Worm (Caenorhabditis elegans) whole organism, late embryonic: ENCODE results near the gene fbxl-5.

Source experiments
- K02D7.2 ChIP-seq: sonication (generic microtip); optimal IDR thresholded peaks from 2 replicates; lab custom pipeline; 2017; ENCODE audit warnings: mild to moderate bottlenecking, missing genetic modification characterization, missing compliant biosample characterization
- K09A11.1 ChIP-seq: sonication (generic microtip); optimal IDR thresholded peaks from 2 replicates; lab custom pipeline; 2017; ENCODE audit warnings: antibody characterized with exemption, mild to moderate bottlenecking, missing genetic modification characterization, missing compliant biosample characterization; ENCODE audit not compliant: insufficient read depth
- Y22D7AL.16 ChIP-seq: sonication (generic microtip); optimal IDR thresholded peaks from 2 replicates; lab custom pipeline; 2016; ENCODE audit warnings: missing genetic modification characterization, missing compliant biosample characterization
- ahr-1 ChIP-seq: sonication (generic microtip); optimal IDR thresholded peaks from 2 replicates; lab custom pipeline; 2016; ENCODE audit warnings: missing genetic modification characterization, missing compliant biosample characterization
- ceh-14 ChIP-seq: sonication (generic microtip); optimal IDR thresholded peaks from 2 replicates; lab custom pipeline; 2016; ENCODE audit warnings: missing genotype, missing genetic modification characterization, missing compliant biosample characterization
- ceh-18 ChIP-seq: sonication (generic microtip); optimal IDR thresholded peaks from 2 replicates; lab custom pipeline; 2016; ENCODE audit warnings: missing genetic modification characterization, missing compliant biosample characterization
- ceh-19 ChIP-seq: fragments of 200-800 bp; sonication (Bioruptor generic); optimal IDR thresholded peaks from 2 replicates; lab custom pipeline; 2018; ENCODE audit warnings: mild to moderate bottlenecking, missing genetic modification characterization, missing compliant biosample characterization
- ceh-34 ChIP-seq: sonication (generic microtip); optimal IDR thresholded peaks from 2 replicates; lab custom pipeline; 2016; ENCODE audit warnings: mild to moderate bottlenecking, missing genetic modification characterization, missing compliant biosample characterization
- ceh-45 ChIP-seq: fragments of 200-800 bp; sonication (Bioruptor generic); IDR thresholded peaks from 2 replicates; pipeline ENCODE4 v1.3.6; 2022; ENCODE audit warnings: missing genetic modification reagents, missing genetic modification characterization, missing compliant biosample characterization
- ceh-48 ChIP-seq: sonication (generic microtip); optimal IDR thresholded peaks from 2 replicates; lab custom pipeline; 2016; ENCODE audit warnings: missing genetic modification characterization, inconsistent platforms, missing compliant biosample characterization
- ceh-9 ChIP-seq: sonication (generic microtip); optimal IDR thresholded peaks from 2 replicates; lab custom pipeline; 2016; ENCODE audit warnings: mild to moderate bottlenecking, missing genetic modification characterization, inconsistent platforms, missing compliant biosample characterization
- dve-1 ChIP-seq: sonication (generic microtip); optimal IDR thresholded peaks from 2 replicates; lab custom pipeline; 2017; ENCODE audit warnings: antibody characterized with exemption, mild to moderate bottlenecking, missing genetic modification characterization, missing compliant biosample characterization
- elt-2 ChIP-seq: sonication (generic microtip); optimal IDR thresholded peaks from 2 replicates; lab custom pipeline; 2016; ENCODE audit warnings: missing genetic modification reagents, missing genetic modification characterization, missing compliant biosample characterization
- elt-4 ChIP-seq: sonication (generic microtip); optimal IDR thresholded peaks from 2 replicates; lab custom pipeline; 2016; ENCODE audit warnings: missing genetic modification characterization, missing compliant biosample characterization
- fax-1 ChIP-seq: sonication (generic microtip); optimal IDR thresholded peaks from 2 replicates; lab custom pipeline; 2016; ENCODE audit warnings: missing genotype, missing genetic modification characterization, missing compliant biosample characterization
- gmeb-2 ChIP-seq: sonication (generic microtip); optimal IDR thresholded peaks from 2 replicates; lab custom pipeline; 2016; ENCODE audit warnings: missing genetic modification characterization, inconsistent platforms, missing compliant biosample characterization
- hlh-13 ChIP-seq: fragments of 200-800 bp; sonication (Bioruptor generic); optimal IDR thresholded peaks from 2 replicates; lab custom pipeline; 2018; ENCODE audit warnings: mild to moderate bottlenecking, missing genetic modification characterization, missing compliant biosample characterization
- hlh-15 ChIP-seq: sonication (generic microtip); optimal IDR thresholded peaks from 2 replicates; lab custom pipeline; 2016; ENCODE audit warnings: missing genetic modification characterization, missing compliant biosample characterization
- hlh-6 ChIP-seq: sonication (generic microtip); optimal IDR thresholded peaks from 2 replicates; lab custom pipeline; 2016; ENCODE audit warnings: missing genotype, missing genetic modification characterization, missing compliant biosample characterization
- lim-6 ChIP-seq: sonication (generic microtip); optimal IDR thresholded peaks from 2 replicates; lab custom pipeline; 2016; ENCODE audit warnings: missing genetic modification characterization, missing compliant biosample characterization
- lin-11 ChIP-seq: fragments of 200-800 bp; sonication (Bioruptor generic); optimal IDR thresholded peaks from 2 replicates; lab custom pipeline; 2018; ENCODE audit warnings: mild to moderate bottlenecking, missing genetic modification characterization, missing compliant biosample characterization
- npax-4 ChIP-seq: sonication (generic microtip); optimal IDR thresholded peaks from 2 replicates; lab custom pipeline; 2016; ENCODE audit warnings: missing genetic modification characterization, missing compliant biosample characterization
- pag-3 ChIP-seq: sonication (generic microtip); optimal IDR thresholded peaks from 2 replicates; lab custom pipeline; 2016; ENCODE audit warnings: missing compliant biosample characterization, missing genetic modification characterization, borderline replicate concordance
- pat-9 ChIP-seq: fragments of 200-800 bp; sonication (Bioruptor generic); optimal IDR thresholded peaks from 2 replicates; lab custom pipeline; 2018; ENCODE audit warnings: mild to moderate bottlenecking, missing genetic modification characterization, moderate library complexity, missing compliant biosample characterization
- pha-2 ChIP-seq: sonication (generic microtip); optimal IDR thresholded peaks from 2 replicates; lab custom pipeline; 2017; ENCODE audit warnings: mild to moderate bottlenecking, missing genetic modification characterization, missing compliant biosample characterization
- pha-4 ChIP-seq: fragments of 150-350 bp; optimal IDR thresholded peaks from 2 replicates; lab custom pipeline; 2018; ENCODE audit warnings: missing biosample characterization, missing genetic modification reagents, missing genetic modification characterization
- pqm-1 ChIP-seq: sonication (generic microtip); optimal IDR thresholded peaks from 2 replicates; lab custom pipeline; 2016; ENCODE audit warnings: missing genetic modification characterization, missing compliant biosample characterization
- pros-1 ChIP-seq: fragments of 150-350 bp; optimal IDR thresholded peaks from 2 replicates; lab custom pipeline; 2014; ENCODE audit warnings: missing biosample characterization, missing genetic modification reagents, missing genetic modification characterization
- ref-2 ChIP-seq: sonication (generic microtip); optimal IDR thresholded peaks from 2 replicates; lab custom pipeline; 2016; ENCODE audit warnings: missing genetic modification characterization, missing compliant biosample characterization
- rnt-1 ChIP-seq: sonication (generic microtip); optimal IDR thresholded peaks from 2 replicates; lab custom pipeline; 2016; ENCODE audit warnings: missing genetic modification characterization, missing compliant biosample characterization
- sdc-2 ChIP-seq: sonication (generic microtip); optimal IDR thresholded peaks from 2 replicates; lab custom pipeline; 2016; ENCODE audit warnings: missing genotype, missing genetic modification characterization, missing compliant biosample characterization
- tbx-2 ChIP-seq: sonication (generic microtip); optimal IDR thresholded peaks from 2 replicates; lab custom pipeline; 2016; ENCODE audit warnings: missing genetic modification characterization, missing compliant biosample characterization
- tbx-7 ChIP-seq: sonication (generic microtip); optimal IDR thresholded peaks from 2 replicates; lab custom pipeline; 2016; ENCODE audit warnings: missing genotype, missing genetic modification characterization, missing compliant biosample characterization
- ttx-3 ChIP-seq: sonication (generic microtip); optimal IDR thresholded peaks from 2 replicates; lab custom pipeline; 2016; ENCODE audit warnings: missing genetic modification reagents, missing genetic modification characterization, missing compliant biosample characterization
- unc-3 ChIP-seq, 2 experiments: fragments of 200-800 bp in 1 of 2; sonication (Bioruptor generic) in 1 of 2; sonication (generic microtip) in 1 of 2; conservative IDR thresholded peaks in 1 of 2; optimal IDR thresholded peaks in 1 of 2; 2 replicates each; pipeline versions ENCODE4 v1.3.6 to Lab custom; 2016 to 2022; ENCODE audit warnings: missing compliant biosample characterization in 2 of 2, missing genetic modification characterization in 2 of 2, missing genetic modification reagents in 1 of 2
- unc-42 ChIP-seq: sonication (generic microtip); optimal IDR thresholded peaks from 2 replicates; lab custom pipeline; 2016; ENCODE audit warnings: missing genotype, missing genetic modification characterization, missing compliant biosample characterization

fbxl-5 gene

ce11 chrV:7735319-7735718 lies 7.4 kb upstream of the fbxl-5 start, which contains the start of gene srr-10:
TSS of gene srr-10 (plus strand) at chrV:7735619.
- TF ChIP-seq pat-9 (tag; lab: Kevin White, UChicago) (no peak), ahr-1 (tag; lab: Kevin White, UChicago) (no peak), pag-3 (no peak), pha-4 (no peak), lin-11 (tag; lab: Kevin White, UChicago) (no peak), unc-42 (no peak), lim-6 (tag; lab: Kevin White, UChicago) (no peak), ceh-9 (tag; lab: Kevin White, UChicago) (no peak), rnt-1 (tag; lab: Kevin White, UChicago) (no peak), ttx-3 (tag; lab: Kevin White, UChicago) (no peak), hlh-6 (no peak), ref-2 (tag; lab: Kevin White, UChicago) (no peak), dve-1 (tag; lab: Kevin White, UChicago) (no peak), npax-4 (tag; lab: Kevin White, UChicago) (no peak), hlh-15 (no peak)

- no peak for TF ChIP-seq fax-1 (tag; lab: Kevin White, UChicago)
- no peak for TF ChIP-seq Y22D7AL.16 (tag; lab: Kevin White, UChicago)
- no peak for TF ChIP-seq pha-2 (tag; lab: Kevin White, UChicago)
- TF ChIP-seq ceh-45 (GFP tag; lab: Robert Waterston, UW): no peak
- no peak for TF ChIP-seq elt-4 (tag; lab: Kevin White, UChicago)
- TF ChIP-seq tbx-7 (tag; lab: Kevin White, UChicago): no peak
- TF ChIP-seq ceh-34: no peak
- TF ChIP-seq elt-2: no peak
- no peak for TF ChIP-seq unc-3 (GFP tag; conservative IDR thresholded peaks at IDR 0.05; lab: Robert Waterston, UW)
- TF ChIP-seq unc-3 (tag; optimal IDR thresholded peaks at IDR 0.05; lab: Kevin White, UChicago): no peak
- TF ChIP-seq K02D7.2 (tag; lab: Kevin White, UChicago): no peak
- no peak for TF ChIP-seq pqm-1 (tag; lab: Kevin White, UChicago)
- TF ChIP-seq pat-9 (tag; lab: Kevin White, UChicago): no peak
- no peak for TF ChIP-seq hlh-13 (GFP tag; lab: Kevin White, UChicago)
- no peak for TF ChIP-seq dve-1 (tag; lab: Kevin White, UChicago)
Measured at ce11 chrV:7737710-7738109, 5.0 kb upstream of the fbxl-5 start, which contains the start of gene srr-9. TSS of gene srr-9 (plus strand) at chrV:7738010.

ce11 chrV:7739949-7740348 lies 2.8 kb upstream of the fbxl-5 start:
- no peak for TF ChIP-seq dve-1 (tag; lab: Kevin White, UChicago)
- TF ChIP-seq elt-2: no peak
- no peak for TF ChIP-seq ceh-18
- no peak for TF ChIP-seq hlh-6
- TF ChIP-seq ceh-19 (GFP tag; lab: Kevin White, UChicago): no peak
- no peak for TF ChIP-seq gmeb-2 (tag; lab: Kevin White, UChicago)
- TF ChIP-seq K09A11.1: no peak
- TF ChIP-seq ceh-14 (tag; lab: Kevin White, UChicago): no peak
- TF ChIP-seq pag-3: no peak
- TF ChIP-seq ceh-45 (GFP tag; lab: Robert Waterston, UW): no peak
- no peak for TF ChIP-seq pros-1 (tag; lab: Kevin White, UChicago)
- TF ChIP-seq ceh-9 (tag; lab: Kevin White, UChicago): no peak
- TF ChIP-seq ref-2 (tag; lab: Kevin White, UChicago): no peak
- no peak for TF ChIP-seq ceh-48
- no peak for TF ChIP-seq K02D7.2 (tag; lab: Kevin White, UChicago)
- TF ChIP-seq pha-4: no peak
- no peak for TF ChIP-seq tbx-2 (tag; lab: Kevin White, UChicago)
- no peak for TF ChIP-seq hlh-15

- no peak for TF ChIP-seq sdc-2 (tag; lab: Kevin White, UChicago)
- TF ChIP-seq Y22D7AL.16 (tag; lab: Kevin White, UChicago): no peak
- TF ChIP-seq, all 69 proteins: peak for 0
Measured at ce11 chrV:7741918-7742317, 791 bp upstream of the fbxl-5 start.
